Fruit fly (Drosophila melanogaster) whole organism, prepupa: Measurements from ENCODE around the gene Orct2.

Source experiments
- Blimp-1 ChIP-seq: fragments of 200-800 bp; sonication (Bioruptor generic); optimal IDR thresholded peaks from 3 replicates; lab custom pipeline; 2017; ENCODE audit warnings: missing biosample characterization, missing genetic modification characterization, mild to moderate bottlenecking, moderate library complexity, missing genetic modification reagents
- CG10631 ChIP-seq: fragments of 200-800 bp; sonication (Bioruptor generic); optimal IDR thresholded peaks from 2 replicates; lab custom pipeline; 2016; ENCODE audit warnings: missing biosample characterization, missing genetic modification characterization
- CG10669 ChIP-seq: fragments of 200-800 bp; sonication (Bioruptor generic); optimal IDR thresholded peaks from 3 replicates; lab custom pipeline; 2018; ENCODE audit warnings: missing biosample characterization, mild to moderate bottlenecking, missing genetic modification characterization, moderate library complexity
- CG11294 ChIP-seq: fragments of 200-800 bp; sonication (Bioruptor generic); IDR thresholded peaks from 2 replicates; pipeline ENCODE4 v1.3.6; 2022; ENCODE audit warnings: missing biosample characterization, missing genetic modification characterization
- CG11762 ChIP-seq: fragments of 200-800 bp; sonication (Bioruptor generic); optimal IDR thresholded peaks from 3 replicates; lab custom pipeline; 2016; ENCODE audit warnings: missing biosample characterization, missing genetic modification characterization; ENCODE audit not compliant: insufficient read depth
- CG11902 ChIP-seq: fragments of 200-800 bp; sonication (Bioruptor generic); optimal IDR thresholded peaks from 3 replicates; lab custom pipeline; 2016; ENCODE audit warnings: missing biosample characterization, missing genetic modification characterization
- CG15336 ChIP-seq: fragments of 200-800 bp; sonication (Bioruptor generic); IDR thresholded peaks from 2 replicates; pipeline ENCODE4 v1.3.6; 2022; ENCODE audit warnings: missing biosample characterization, missing genetic modification characterization
- CG1621 ChIP-seq: fragments of 200-800 bp; sonication (Bioruptor generic); optimal IDR thresholded peaks from 3 replicates; lab custom pipeline; 2018; ENCODE audit warnings: missing biosample characterization, mild to moderate bottlenecking, missing genetic modification characterization
- CG3032 ChIP-seq: fragments of 200-800 bp; optimal IDR thresholded peaks from 2 replicates; lab custom pipeline; 2019; ENCODE audit warnings: missing biosample characterization, mild to moderate bottlenecking, missing genetic modification characterization, moderate library complexity
- CG31627 ChIP-seq: fragments of 200-800 bp; sonication (Bioruptor generic); optimal IDR thresholded peaks from 3 replicates; lab custom pipeline; 2016; ENCODE audit warnings: missing biosample characterization, missing genetic modification characterization
- CG32006 ChIP-seq: fragments of 200-800 bp; sonication (Bioruptor generic); optimal IDR thresholded peaks from 3 replicates; lab custom pipeline; 2017; ENCODE audit warnings: missing biosample characterization, mild to moderate bottlenecking, missing genetic modification characterization
- CG34406 ChIP-seq: fragments of 200-800 bp; sonication (Bioruptor generic); optimal IDR thresholded peaks from 3 replicates; lab custom pipeline; 2016; ENCODE audit warnings: missing biosample characterization, missing genetic modification characterization
- CG3919 ChIP-seq: fragments of 200-800 bp; sonication (Bioruptor generic); optimal IDR thresholded peaks from 3 replicates; lab custom pipeline; 2016; ENCODE audit warnings: missing biosample characterization, missing genetic modification characterization
- CG6163 ChIP-seq: fragments of 200-800 bp; sonication (Bioruptor generic); IDR thresholded peaks from 3 replicates; pipeline ENCODE4 v1.3.6; 2022; ENCODE audit warnings: missing biosample characterization, missing genetic modification characterization
- CG6276 ChIP-seq: fragments of 200-800 bp; sonication (Bioruptor generic); optimal IDR thresholded peaks from 2 replicates; lab custom pipeline; 2017; ENCODE audit warnings: missing biosample characterization, mild to moderate bottlenecking, missing genetic modification characterization
- CG6792 ChIP-seq: fragments of 200-800 bp; sonication (Bioruptor generic); optimal IDR thresholded peaks from 3 replicates; lab custom pipeline; 2016; ENCODE audit warnings: missing biosample characterization, missing genetic modification characterization
- CG6808 ChIP-seq: fragments of 200-800 bp; sonication (Bioruptor generic); optimal IDR thresholded peaks from 3 replicates; lab custom pipeline; 2017; ENCODE audit warnings: missing biosample characterization, missing genetic modification characterization, mild to moderate bottlenecking, moderate library complexity, missing genetic modification reagents
- CG6854 ChIP-seq: fragments of 200-800 bp; sonication (Bioruptor generic); optimal IDR thresholded peaks from 2 replicates; lab custom pipeline; 2017; ENCODE audit warnings: missing biosample characterization, mild to moderate bottlenecking, missing genetic modification characterization
- CG7368 ChIP-seq: fragments of 200-800 bp; sonication (Bioruptor generic); optimal IDR thresholded peaks from 3 replicates; lab custom pipeline; 2016; ENCODE audit warnings: missing biosample characterization, missing genetic modification characterization
- CG8119 ChIP-seq: fragments of 200-800 bp; sonication (Bioruptor generic); IDR thresholded peaks from 3 replicates; pipeline ENCODE4 v1.3.6; 2022; ENCODE audit warnings: missing biosample characterization, missing genetic modification characterization
- Eip75B ChIP-seq: fragments of 200-800 bp; sonication (Bioruptor generic); optimal IDR thresholded peaks from 3 replicates; lab custom pipeline; 2016; ENCODE audit warnings: missing biosample characterization, missing genetic modification characterization
- Eip78C ChIP-seq: fragments of 200-800 bp; sonication (Bioruptor generic); peaks from one replicate; lab custom pipeline; 2016; ENCODE audit warnings: missing biosample characterization, missing genetic modification characterization
- Eip93F ChIP-seq: fragments of 200-800 bp; sonication (Bioruptor generic); optimal IDR thresholded peaks from 2 replicates; lab custom pipeline; 2016; ENCODE audit warnings: missing biosample characterization, mild to moderate bottlenecking, missing genetic modification characterization
- Ets21C ChIP-seq: fragments of 200-800 bp; sonication (Bioruptor generic); optimal IDR thresholded peaks from 3 replicates; lab custom pipeline; 2016; ENCODE audit warnings: missing biosample characterization, missing genetic modification characterization
- Gug ChIP-seq: fragments of 200-800 bp; sonication (Bioruptor generic); IDR thresholded peaks from 2 replicates; pipeline ENCODE4 v1.3.6; 2022; ENCODE audit warnings: missing biosample characterization, missing genetic modification characterization
- Hr38 ChIP-seq: sonication (Bioruptor generic); optimal IDR thresholded peaks from 2 replicates; lab custom pipeline; 2016; ENCODE audit warnings: missing biosample characterization, missing genetic modification characterization
- Hr39 ChIP-seq: fragments of 200-800 bp; sonication (Bioruptor generic); optimal IDR thresholded peaks from 2 replicates; lab custom pipeline; 2016; ENCODE audit warnings: missing biosample characterization, missing genetic modification characterization
- Met ChIP-seq: fragments of 200-800 bp; sonication (Bioruptor generic); optimal IDR thresholded peaks from 3 replicates; lab custom pipeline; 2016; ENCODE audit warnings: missing biosample characterization, missing genetic modification characterization
- OdsH ChIP-seq: fragments of 200-800 bp; sonication (Bioruptor generic); optimal IDR thresholded peaks from 3 replicates; lab custom pipeline; 2016; ENCODE audit warnings: missing biosample characterization, missing genetic modification characterization
- Smox ChIP-seq: fragments of 200-800 bp; sonication (Bioruptor generic); optimal IDR thresholded peaks from 3 replicates; lab custom pipeline; 2016; ENCODE audit warnings: missing biosample characterization, missing genetic modification characterization
- Sox102F ChIP-seq: fragments of 200-800 bp; sonication (Bioruptor generic); optimal IDR thresholded peaks from 2 replicates; lab custom pipeline; 2016; ENCODE audit warnings: missing biosample characterization, mild to moderate bottlenecking, missing genetic modification characterization
- Sox14 ChIP-seq: fragments of 200-800 bp; sonication (Bioruptor generic); optimal IDR thresholded peaks from 3 replicates; lab custom pipeline; 2016; ENCODE audit warnings: missing biosample characterization, missing genetic modification characterization
- achi ChIP-seq: fragments of 200-800 bp; sonication (Bioruptor generic); optimal IDR thresholded peaks from 3 replicates; lab custom pipeline; 2016; ENCODE audit warnings: missing biosample characterization, missing genetic modification characterization
- dsx ChIP-seq: fragments of 200-800 bp; optimal IDR thresholded peaks from 3 replicates; lab custom pipeline; 2019; ENCODE audit warnings: missing biosample characterization, mild to moderate bottlenecking, missing genetic modification characterization, moderate library complexity; ENCODE audit not compliant: poor library complexity, severe bottlenecking
- esn ChIP-seq: fragments of 200-800 bp; sonication (Bioruptor generic); optimal IDR thresholded peaks from 2 replicates; lab custom pipeline; 2016; ENCODE audit warnings: missing biosample characterization, mild to moderate bottlenecking, missing genetic modification characterization, moderate library complexity
- fd59A ChIP-seq: fragments of 200-800 bp; sonication (Bioruptor generic); optimal IDR thresholded peaks from 2 replicates; lab custom pipeline; 2017; ENCODE audit warnings: missing biosample characterization, mild to moderate bottlenecking, missing genetic modification characterization, missing genetic modification reagents
- fd85E ChIP-seq: fragments of 200-800 bp; sonication (Bioruptor generic); optimal IDR thresholded peaks from 3 replicates; lab custom pipeline; 2016; ENCODE audit warnings: missing biosample characterization, missing genetic modification characterization
- fkh ChIP-seq: fragments of 200-800 bp; sonication (Bioruptor generic); optimal IDR thresholded peaks from 3 replicates; lab custom pipeline; 2017; ENCODE audit warnings: missing biosample characterization, mild to moderate bottlenecking, missing genetic modification characterization, moderate library complexity
- lz ChIP-seq: fragments of 200-800 bp; sonication (Bioruptor generic); optimal IDR thresholded peaks from 3 replicates; lab custom pipeline; 2016; ENCODE audit warnings: missing biosample characterization, missing genetic modification characterization
- net ChIP-seq: fragments of 200-800 bp; sonication (Bioruptor generic); optimal IDR thresholded peaks from 3 replicates; lab custom pipeline; 2016; ENCODE audit warnings: missing biosample characterization, missing genetic modification characterization
- pdm3 ChIP-seq: fragments of 200-800 bp; sonication (Bioruptor generic); optimal IDR thresholded peaks from 3 replicates; lab custom pipeline; 2016; ENCODE audit warnings: missing biosample characterization, missing genetic modification characterization
- salr ChIP-seq, 2 experiments: fragments of 200-800 bp; sonication (Bioruptor generic); optimal IDR thresholded peaks; 3 replicates each; lab custom pipeline; 2016 to 2018; ENCODE audit warnings: missing biosample characterization in 2 of 2, missing genetic modification characterization in 2 of 2, mild to moderate bottlenecking in 1 of 2
- spab ChIP-seq: fragments of 200-800 bp; sonication (Bioruptor generic); optimal IDR thresholded peaks from 2 replicates; lab custom pipeline; 2017; ENCODE audit warnings: missing biosample characterization, mild to moderate bottlenecking, missing genetic modification characterization, missing genetic modification reagents
- ss ChIP-seq, 2 experiments: fragments of 200-800 bp; sonication (Bioruptor generic); optimal IDR thresholded peaks; 2 replicates in 1 of 2; 3 replicates in 1 of 2; lab custom pipeline; 2017 to 2018; ENCODE audit warnings: mild to moderate bottlenecking in 2 of 2, missing biosample characterization in 2 of 2, missing genetic modification characterization in 2 of 2, moderate library complexity in 1 of 2
- svp ChIP-seq: fragments of 200-800 bp; sonication (Bioruptor generic); peaks from one replicate; lab custom pipeline; 2016; ENCODE audit warnings: missing biosample characterization, missing genetic modification characterization
- topi ChIP-seq: fragments of 200-800 bp; sonication (Bioruptor generic); optimal IDR thresholded peaks from 3 replicates; lab custom pipeline; 2016; ENCODE audit warnings: missing biosample characterization, missing genetic modification characterization
- vri ChIP-seq: fragments of 200-800 bp; sonication (Bioruptor generic); optimal IDR thresholded peaks from 3 replicates; lab custom pipeline; 2016; ENCODE audit warnings: missing biosample characterization, mild to moderate bottlenecking, missing genetic modification characterization

The Orct2 gene

dm6 chr3R:24294299-24294698 is 21.5 kb downstream of the Orct2 start, which contains the start of gene CG5715:
TSS of gene CG5715 (minus strand) at chr3R:24294399.
- TF ChIP-seq dsx (no peak), pdm3 (GFP tag; lab: Kevin White, UChicago) (no peak), CG11762 (GFP tag; lab: Kevin White, UChicago) (no peak), Eip93F (no peak), CG3032 (tag; lab: Kevin White, UChicago) (no peak), CG31627 (GFP tag; lab: Kevin White, UChicago) (no peak), Smox (no peak), CG11294 (GFP tag; lab: Robert Waterston, UW) (no peak), ss (GFP tag; optimal IDR thresholded peaks at IDR 0.05; lab: Kevin White, UChicago) (no peak), Blimp-1 (GFP tag; lab: Kevin White, UChicago) (no peak)
- TF ChIP-seq, all 60 proteins: peak for 0

- peak; percentile 21 to 43 for TF ChIP-seq ss (GFP tag; optimal IDR thresholded peaks at IDR 0.05; lab: Kevin White, UChicago)
- no peak for TF ChIP-seq CG6276
- TF ChIP-seq Gug, result no peak
- TF ChIP-seq vri (GFP tag; lab: Kevin White, UChicago), result peak; percentile 69
- TF ChIP-seq svp (GFP tag; lab: Kevin White, UChicago), result peak; percentile 93
- TF ChIP-seq Sox14 (GFP tag; lab: Kevin White, UChicago), result peak; percentile 67
- peak; percentile 71 for TF ChIP-seq Sox102F (GFP tag; lab: Kevin White, UChicago)
- peak; percentile 45 for TF ChIP-seq fkh (GFP tag; lab: Kevin White, UChicago)
- no peak for TF ChIP-seq fd85E
- TF ChIP-seq CG10669 (GFP tag; lab: Kevin White, UChicago), result no peak
- TF ChIP-seq CG32006 (GFP tag; lab: Kevin White, UChicago), result peak; percentile 27
- TF ChIP-seq Eip75B (GFP tag; lab: Kevin White, UChicago), result peak; percentile 56
- TF ChIP-seq Met (GFP tag; lab: Kevin White, UChicago), result peak; percentile 55
- TF ChIP-seq CG11902 (GFP tag; lab: Kevin White, UChicago), result no peak
- TF ChIP-seq CG8119 (GFP tag; lab: Robert Waterston, UW), result no peak
- no peak for TF ChIP-seq Hr38 (GFP tag; lab: Kevin White, UChicago)
- no peak for TF ChIP-seq fd59A (GFP tag; lab: Kevin White, UChicago)
- peak; percentile 35 for TF ChIP-seq topi (GFP tag; lab: Kevin White, UChicago)
- TF ChIP-seq CG31627 (GFP tag; lab: Kevin White, UChicago), result peak; percentile 38
- TF ChIP-seq OdsH (GFP tag; lab: Kevin White, UChicago), result peak; percentile 12
- peak; percentile 68 for TF ChIP-seq esn (GFP tag; lab: Kevin White, UChicago)
- peak; percentile 25 for TF ChIP-seq CG6792
- no peak for TF ChIP-seq CG11294 (GFP tag; lab: Robert Waterston, UW)
- peak; percentile 40 for TF ChIP-seq CG1621 (tag; lab: Kevin White, UChicago)
- no peak for TF ChIP-seq CG7368
- TF ChIP-seq Eip93F, result no peak
- peak; percentile 37; the same call in 1 of the 3 replicates for TF ChIP-seq CG6163 (GFP tag; lab: Robert Waterston, UW)
- peak; percentile 35 for TF ChIP-seq Hr39 (GFP tag; lab: Kevin White, UChicago)
- peak; percentile 44 for TF ChIP-seq net (GFP tag; lab: Kevin White, UChicago)
- peak; percentile 7 for TF ChIP-seq CG11762 (GFP tag; lab: Kevin White, UChicago)
- TF ChIP-seq spab (GFP tag; lab: Kevin White, UChicago), result no peak
- no peak for TF ChIP-seq salr (GFP tag; optimal IDR thresholded peaks at IDR 0.05; lab: Kevin White, UChicago)
- peak; percentile 45 for TF ChIP-seq CG6854 (GFP tag; lab: Kevin White, UChicago)
- no peak for TF ChIP-seq Smox
- TF ChIP-seq CG34406 (GFP tag; lab: Kevin White, UChicago), result peak; percentile 33
- TF ChIP-seq CG3032 (tag; lab: Kevin White, UChicago), result peak; percentile 44
- no peak for TF ChIP-seq CG15336
- no peak for TF ChIP-seq CG6808 (GFP tag; lab: Kevin White, UChicago)
- peak; percentile 52 for TF ChIP-seq CG3919 (GFP tag; lab: Kevin White, UChicago)
- TF ChIP-seq lz, result peak; percentile 67
- peak; percentile 29 for TF ChIP-seq CG10631 (GFP tag; lab: Kevin White, UChicago)
- TF ChIP-seq Ets21C, result peak; percentile 38
- peak; percentile 79 for TF ChIP-seq Eip78C (GFP tag; lab: Kevin White, UChicago)
- peak; percentile 27 for TF ChIP-seq achi (GFP tag; lab: Kevin White, UChicago)
Observed at dm6 chr3R:24294784-24295555, 22.1 kb downstream of the Orct2 start, which contains the start of gene crb. TSS of gene crb (plus strand) at chr3R:24295078.
